Fruit fly (Drosophila melanogaster): ENCODE data around the gene MKP-4.

The MKP-4 gene

dm6 chrX:19663859-19664728, 41.2 kb downstream of the MKP-4 start, which contains the start of the genes CG14223 and Ssu72 (continued):
- TF ChIP-seq run (tag; optimal IDR thresholded peaks at IDR 0.05) (no peak), CG6272 (GFP tag; IDR thresholded peaks at IDR 0.05) (no peak), dan (GFP tag; IDR thresholded peaks at IDR 0.05) (no peak), zf30C (GFP tag; optimal IDR thresholded peaks at IDR 0.05) (no peak), abd-A (tag; optimal IDR thresholded peaks at IDR 0.05) (no peak), zen2 (GFP tag; IDR thresholded peaks at IDR 0.05; ENCODE audit: partially characterized antibody) (peak; percentile 91), Six4 (GFP tag; optimal IDR thresholded peaks at IDR 0.05) (no peak), CG2875 (GFP tag; optimal IDR thresholded peaks at IDR 0.05) (no peak), psq (GFP tag; optimal IDR thresholded peaks at IDR 0.05) (no peak), CG17802 (tag; optimal IDR thresholded peaks at IDR 0.05) (no peak), schlank (tag; optimal IDR thresholded peaks at IDR 0.05) (no peak), zfh1 (GFP tag; IDR thresholded peaks at IDR 0.05) (no peak), sim (GFP tag; IDR thresholded peaks at IDR 0.05) (no peak), fd96Cb (tag; optimal IDR thresholded peaks at IDR 0.05) (no peak), HLH54F (GFP tag; optimal IDR thresholded peaks at IDR 0.05) (peak; percentile 7), ara (GFP tag; IDR thresholded peaks at IDR 0.05) (no peak), crp (GFP tag; optimal IDR thresholded peaks at IDR 0.05) (no peak), CG7372 (GFP tag; IDR thresholded peaks at IDR 0.05) (no peak), CG12391 (tag; optimal IDR thresholded peaks at IDR 0.05) (peak; percentile 3), CG15514 (GFP tag; optimal IDR thresholded peaks at IDR 0.05) (peak; percentile 13), Sry-δ (GFP tag; optimal IDR thresholded peaks at IDR 0.05) (peak; percentile 78), CG9932 (GFP tag; IDR thresholded peaks at IDR 0.05) (peak; percentile 58), CG13894 (tag; optimal IDR thresholded peaks at IDR 0.05) (no peak), CG10274 (GFP tag; optimal IDR thresholded peaks at IDR 0.05) (no peak), bcd (GFP tag; optimal IDR thresholded peaks at IDR 0.05) (no peak), mld (GFP tag; IDR thresholded peaks at IDR 0.05; ENCODE audit: partially characterized antibody) (0 out of 3 replicates have a peak, but pooled peaks have one; percentile 44), CG34376 (GFP tag; optimal IDR thresholded peaks at IDR 0.05) (no peak), tup (GFP tag; optimal IDR thresholded peaks at IDR 0.05) (no peak), CG31441 (GFP tag; IDR thresholded peaks at IDR 0.05) (no peak), CG12942 (GFP tag; optimal IDR thresholded peaks at IDR 0.05) (no peak), CoRest (tag; optimal IDR thresholded peaks at IDR 0.05) (no peak), CG12071 (GFP tag; optimal IDR thresholded peaks at IDR 0.05) (no peak), nmo (GFP tag; optimal IDR thresholded peaks at IDR 0.05) (no peak), eve (GFP tag; optimal IDR thresholded peaks at IDR 0.05) (no peak), pnt (GFP tag; optimal IDR thresholded peaks at IDR 0.05) (no peak), nau (GFP tag; optimal IDR thresholded peaks at IDR 0.05) (no peak), BtbVII (GFP tag; optimal IDR thresholded peaks at IDR 0.05) (no peak), CG34422 (GFP tag; IDR thresholded peaks at IDR 0.05) (no peak), CG12769 (tag; optimal IDR thresholded peaks at IDR 0.05) (no peak), CG14710 (tag; optimal IDR thresholded peaks at IDR 0.05) (peak; percentile 31), CG12299 (tag; optimal IDR thresholded peaks at IDR 0.05) (no peak), CG11247 (GFP tag; IDR thresholded peaks at IDR 0.05) (no peak), lmd (GFP tag; IDR thresholded peaks at IDR 0.05) (no peak), Med (GFP tag) (peak; percentile 82), NC2α (GFP tag; optimal IDR thresholded peaks at IDR 0.05) (no peak), D (optimal IDR thresholded peaks at IDR 0.05) (no peak), D (GFP tag; optimal IDR thresholded peaks at IDR 0.05) (no peak), NK7.1 (GFP tag; optimal IDR thresholded peaks at IDR 0.05) (no peak), CG2889 (GFP tag; IDR thresholded peaks at IDR 0.05) (no peak), CG3838 (GFP tag; optimal IDR thresholded peaks at IDR 0.05) (no peak)

Measured in whole organism, embryonic.